Fruit fly (Drosophila melanogaster) S2 (cell line): Measurements from ENCODE around the gene cv-c.

Experiments
- CG8478 ChIP-seq: fragments of >200 bp; optimal IDR thresholded peaks from 2 replicates; lab custom pipeline; 2018
- CTCF ChIP-seq, 2 experiments: fragments of >200 bp; optimal IDR thresholded peaks; 2 replicates each; lab custom pipeline; 2018

The cv-c gene

dm6 chr3R:14410396-14410795, 71.1 kb downstream of the cv-c start:
- TF ChIP-seq CTCF (optimal IDR thresholded peaks at IDR 0.05; lab: Kevin White, UChicago): no peak

dm6 chr3R:14406648-14407047, 74.9 kb downstream of the cv-c start:
- TF ChIP-seq CTCF (optimal IDR thresholded peaks at IDR 0.05; lab: Kevin White, UChicago) (no peak), CG8478 (no peak)

dm6 chr3R:14405312-14405711, 76.2 kb downstream of the cv-c start:
- no peak for TF ChIP-seq CG8478
- no peak for TF ChIP-seq CTCF (optimal IDR thresholded peaks at IDR 0.05; lab: Kevin White, UChicago)

dm6 chr3R:14399375-14399774, 82.1 kb downstream of the cv-c start:
- no peak for TF ChIP-seq CG8478
- no peak for TF ChIP-seq CTCF (optimal IDR thresholded peaks at IDR 0.05; lab: Kevin White, UChicago)

dm6 chr3R:14398620-14399019, 82.9 kb downstream of the cv-c start:
- TF ChIP-seq CTCF (optimal IDR thresholded peaks at IDR 0.05; lab: Kevin White, UChicago): no peak
- TF ChIP-seq CG8478: no peak

dm6 chr3R:14397927-14398326, 83.6 kb downstream of the cv-c start:
- TF ChIP-seq CTCF (optimal IDR thresholded peaks at IDR 0.05; lab: Kevin White, UChicago) (no peak), CG8478 (no peak)

- TF ChIP-seq CTCF (optimal IDR thresholded peaks at IDR 0.05; lab: Kevin White, UChicago) (peak; percentile 93 to 99), CG8478 (no peak)
These were observed 90.2 kb downstream of the cv-c start for dm6 chr3R:14391281-14391680.

- TF ChIP-seq CG8478: no peak
- TF ChIP-seq CTCF (optimal IDR thresholded peaks at IDR 0.05; lab: Kevin White, UChicago): no peak
These were observed 91.0 kb downstream of the cv-c start for dm6 chr3R:14390465-14390864.

- no peak for TF ChIP-seq CTCF (optimal IDR thresholded peaks at IDR 0.05; lab: Kevin White, UChicago)
- no peak for TF ChIP-seq CG8478
These were observed 92.3 kb downstream of the cv-c start for dm6 chr3R:14389258-14389657.

- no peak for TF ChIP-seq CG8478
- no peak for TF ChIP-seq CTCF (optimal IDR thresholded peaks at IDR 0.05; lab: Kevin White, UChicago)
These were observed 93.7 kb downstream of the cv-c start for dm6 chr3R:14387840-14388239.

- TF ChIP-seq CTCF (optimal IDR thresholded peaks at IDR 0.05; lab: Kevin White, UChicago): no peak
- TF ChIP-seq CG8478: no peak
These were observed 95.3 kb downstream of the cv-c start for dm6 chr3R:14386088-14386822.

- no peak for TF ChIP-seq CTCF (optimal IDR thresholded peaks at IDR 0.05; lab: Kevin White, UChicago)
- no peak for TF ChIP-seq CG8478
These were observed 97.0 kb downstream of the cv-c start for dm6 chr3R:14384502-14384901.

- TF ChIP-seq CTCF (optimal IDR thresholded peaks at IDR 0.05; lab: Kevin White, UChicago) (no peak), CG8478 (no peak)
These were observed 99.0 kb downstream of the cv-c start for dm6 chr3R:14382312-14383046.

dm6 chr3R:14381599-14381998, 99.9 kb downstream of the cv-c start, which contains the start of gene soti:
Gene soti (minus strand): TSS chr3R:14381699.
- TF ChIP-seq CG8478 (no peak), CTCF (optimal IDR thresholded peaks at IDR 0.05; lab: Kevin White, UChicago) (no peak)

dm6 chr3R:14373828-14374217, 107.7 kb downstream of the cv-c start:
- no peak for TF ChIP-seq CTCF (optimal IDR thresholded peaks at IDR 0.05; lab: Kevin White, UChicago)
- TF ChIP-seq CG8478: no peak

- TF ChIP-seq CTCF (optimal IDR thresholded peaks at IDR 0.05; lab: Kevin White, UChicago): no peak
- no peak for TF ChIP-seq CG8478
These were observed 108.2 kb downstream of the cv-c start for dm6 chr3R:14373192-14373827.
